Fruit fly (Drosophila melanogaster): ENCODE data around the gene wkd.

The wkd gene

DNA sequence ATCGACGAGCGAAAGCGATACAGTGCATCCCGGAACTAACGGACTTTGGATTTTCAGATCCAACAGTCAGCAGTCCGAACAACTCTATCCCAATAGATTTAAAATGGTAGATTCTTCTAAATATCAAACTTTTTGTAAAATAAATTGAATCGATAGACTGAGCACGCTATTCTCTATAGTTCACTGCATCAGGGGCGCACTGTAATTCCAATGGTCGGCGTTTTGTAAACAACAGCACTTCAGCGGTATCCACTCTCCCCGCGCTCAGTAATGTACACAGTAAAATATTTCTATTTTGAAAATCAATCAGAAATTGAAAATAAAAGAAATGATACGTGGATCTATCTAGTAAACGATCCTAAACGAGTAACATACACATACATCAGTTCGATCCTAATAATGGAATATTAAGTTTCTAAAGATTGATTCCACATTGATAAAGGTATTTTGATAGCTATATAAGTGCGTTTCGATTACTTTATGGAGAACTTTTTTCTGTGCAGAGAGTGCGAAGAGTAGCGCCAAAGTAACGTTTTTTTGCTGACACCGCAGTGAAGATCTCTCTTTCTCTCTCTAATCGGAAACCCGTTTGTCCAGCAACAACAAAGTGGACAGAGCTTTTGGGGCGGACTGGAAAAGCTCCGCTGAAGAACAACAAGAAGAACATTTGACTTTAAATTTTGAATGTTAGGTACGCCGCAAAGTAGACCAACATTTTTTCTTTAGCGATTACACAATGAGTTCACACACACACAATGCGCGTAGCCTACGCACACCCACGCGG is 18.9 kb upstream of the wkd start (continued):
- TF ChIP-seq zen (tag; optimal IDR thresholded peaks at IDR 0.05) (peak; percentile 71), CG12299 (tag; optimal IDR thresholded peaks at IDR 0.05) (peak; percentile 74), dpn (GFP tag; optimal IDR thresholded peaks at IDR 0.05) (peak; percentile 90 to 95), dan (GFP tag; IDR thresholded peaks at IDR 0.05) (peak; percentile 57), Blimp-1 (GFP tag; optimal IDR thresholded peaks at IDR 0.05) (peak; percentile 91), Hmr (GFP tag; optimal IDR thresholded peaks at IDR 0.05) (peak; percentile 91), CG8924 (tag; optimal IDR thresholded peaks at IDR 0.05) (peak; percentile 89), CG15269 (tag; optimal IDR thresholded peaks at IDR 0.05) (peak; percentile 93), CG4617 (GFP tag; optimal IDR thresholded peaks at IDR 0.05; ENCODE audit: borderline replicate concordance) (peak; percentile 70), Bdp1 (GFP tag; optimal IDR thresholded peaks at IDR 0.05) (peak; percentile 65), Hmx (GFP tag; optimal IDR thresholded peaks at IDR 0.05) (peak; percentile 92), dimm (GFP tag; IDR thresholded peaks at IDR 0.05) (peak; percentile 69), B-H1 (GFP tag; IDR thresholded peaks at IDR 0.05) (peak; percentile 88), Sin3A (optimal IDR thresholded peaks at IDR 0.05) (no peak), CG1024 (GFP tag; IDR thresholded peaks at IDR 0.05) (peak; percentile 82), ci (GFP tag; IDR thresholded peaks at IDR 0.05) (peak; percentile 93), CG9215 (GFP tag; IDR thresholded peaks at IDR 0.05) (peak; percentile 92), ERR (GFP tag; optimal IDR thresholded peaks at IDR 0.05) (peak; percentile 93), CG1602 (GFP tag; optimal IDR thresholded peaks at IDR 0.05) (peak; percentile 76), fru (optimal IDR thresholded peaks at IDR 0.05) (no peak), CG10147 (GFP tag; optimal IDR thresholded peaks at IDR 0.05) (peak; percentile 90), CG17802 (tag; optimal IDR thresholded peaks at IDR 0.05) (peak; percentile 47), CG18599 (GFP tag; optimal IDR thresholded peaks at IDR 0.05) (peak; percentile 95), nau (GFP tag; optimal IDR thresholded peaks at IDR 0.05) (peak; percentile 91), bcd (GFP tag; optimal IDR thresholded peaks at IDR 0.05) (peak; percentile 91), sens (GFP tag) (peak; percentile 99), CG30020 (tag; optimal IDR thresholded peaks at IDR 0.05) (peak; percentile 47), tll (GFP tag; optimal IDR thresholded peaks at IDR 0.05) (no peak), CG6813 (GFP tag; optimal IDR thresholded peaks at IDR 0.05) (peak; percentile 91), BtbVII (GFP tag; optimal IDR thresholded peaks at IDR 0.05) (peak; percentile 93), CG6689 (GFP tag; IDR thresholded peaks at IDR 0.05) (peak; percentile 93), CG6654 (GFP tag; optimal IDR thresholded peaks at IDR 0.05) (peak; percentile 64), ssp (GFP tag; IDR thresholded peaks at IDR 0.05) (peak; percentile 87), Mrtf (GFP tag; IDR thresholded peaks at IDR 0.05) (peak; percentile 92), CG10274 (GFP tag; optimal IDR thresholded peaks at IDR 0.05) (peak; percentile 80), usp (GFP tag; optimal IDR thresholded peaks at IDR 0.05) (no peak), jigr1 (GFP tag; IDR thresholded peaks at IDR 0.05) (peak; percentile 84; the same call in 2 of the 3 replicates), CG31365 (tag; optimal IDR thresholded peaks at IDR 0.05) (peak; percentile 77), CG30431 (GFP tag; optimal IDR thresholded peaks at IDR 0.05) (peak; percentile 66), CG17359 (tag; optimal IDR thresholded peaks at IDR 0.05) (peak; percentile 94), maf-S (GFP tag; optimal IDR thresholded peaks at IDR 0.05) (peak; percentile 83), luna (GFP tag; optimal IDR thresholded peaks at IDR 0.05) (peak; percentile 84), hth (optimal IDR thresholded peaks at IDR 0.05) (no peak), schlank (tag; optimal IDR thresholded peaks at IDR 0.05) (peak; percentile 84), pb (GFP tag; optimal IDR thresholded peaks at IDR 0.05) (peak; percentile 91), Asciz (GFP tag; optimal IDR thresholded peaks at IDR 0.05) (peak; percentile 86), CG13123 (GFP tag; optimal IDR thresholded peaks at IDR 0.05) (peak; percentile 53), CG1233 (GFP tag; optimal IDR thresholded peaks at IDR 0.05) (peak; percentile 87), CG1603 (tag; optimal IDR thresholded peaks at IDR 0.05) (peak; percentile 92), ac (GFP tag; optimal IDR thresholded peaks at IDR 0.05) (peak; percentile 23)

Measured in whole organism, embryonic.